Fruit fly (Drosophila melanogaster) Kc167 (cell line): ENCODE results near the gene CG15515.

Experiments used
- Myc ChIP-seq: fragments of >200 bp; optimal IDR thresholded peaks from 2 replicates; lab custom pipeline; 2017; ENCODE audit warnings: missing external identifiers
- insv ChIP-seq: fragments of >200 bp; optimal IDR thresholded peaks from 3 replicates; lab custom pipeline; 2018; ENCODE audit warnings: missing external identifiers
- ttk ChIP-seq: sonication (Bioruptor generic); optimal IDR thresholded peaks from 2 replicates; lab custom pipeline; 2017; ENCODE audit warnings: missing external identifiers

DNA sequence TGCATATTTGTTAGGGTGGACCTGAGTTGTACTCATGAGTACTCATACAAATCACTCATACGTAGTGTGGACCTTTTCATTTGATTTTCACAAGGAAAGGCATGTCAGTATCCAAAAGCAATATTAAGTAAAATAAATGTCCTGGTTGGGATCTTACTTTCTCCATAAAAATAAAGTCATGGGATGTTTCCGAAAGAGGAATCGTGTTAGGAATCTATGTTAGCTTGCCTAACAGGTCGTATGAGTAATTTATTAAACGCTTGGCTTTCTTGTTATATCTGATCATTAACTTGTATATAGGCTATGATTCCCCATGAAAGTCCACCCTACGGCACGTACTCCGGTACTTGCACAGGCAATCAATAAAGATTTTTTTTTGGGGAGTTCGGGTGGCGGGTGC lies 29.4 kb upstream of the CG15515 start:
- TF ChIP-seq Myc (lab: Kevin White, UChicago): no peak
- TF ChIP-seq ttk (lab: Kevin White, UChicago): no peak
- TF ChIP-seq insv (lab: Kevin White, UChicago): no peak
